Worm (Caenorhabditis elegans) whole organism, L2 larva: Measurements from ENCODE around the gene ZK899.3.
A peak's percentile ranks its signal among the peaks of the same experiment; 100 is the strongest.

Experiments used
- F13H6.1 ChIP-seq: sonication (generic microtip); optimal IDR thresholded peaks from 2 replicates; lab custom pipeline; 2016; ENCODE audit warnings: missing genetic modification characterization, missing compliant biosample characterization
- R02D3.7 ChIP-seq: fragments of 150-350 bp; optimal IDR thresholded peaks from 2 replicates; lab custom pipeline; 2014; ENCODE audit warnings: missing biosample characterization, missing genetic modification characterization
- aly-2 ChIP-seq: fragments of 150-350 bp; optimal IDR thresholded peaks from 2 replicates; lab custom pipeline; 2014; ENCODE audit warnings: missing biosample characterization, missing genetic modification characterization
- ama-1 ChIP-seq: fragments of 150-350 bp; optimal IDR thresholded peaks from 2 replicates; lab custom pipeline; 2018; ENCODE audit warnings: inconsistent platforms
- blmp-1 ChIP-seq: sonication (generic microtip); optimal IDR thresholded peaks from 2 replicates; lab custom pipeline; 2017; ENCODE audit warnings: missing genetic modification characterization, mild to moderate bottlenecking, missing compliant biosample characterization, antibody characterized with exemption, moderate library complexity; ENCODE audit not compliant: insufficient read depth
- ceh-16 ChIP-seq: fragments of 150-350 bp; optimal IDR thresholded peaks from 2 replicates; lab custom pipeline; 2014; ENCODE audit warnings: missing biosample characterization, missing genetic modification characterization
- ceh-82 ChIP-seq: fragments of 150-350 bp; optimal IDR thresholded peaks from 2 replicates; lab custom pipeline; 2014; ENCODE audit warnings: missing biosample characterization, missing genetic modification characterization
- dmd-4 ChIP-seq: sonication (generic microtip); optimal IDR thresholded peaks from 2 replicates; lab custom pipeline; 2017; ENCODE audit warnings: missing biosample characterization, missing genetic modification characterization
- egl-27 ChIP-seq: sonication (generic microtip); optimal IDR thresholded peaks from 3 replicates; lab custom pipeline; 2017; ENCODE audit warnings: missing biosample characterization, missing genetic modification reagents, missing genetic modification characterization
- elt-1 ChIP-seq: fragments of 150-350 bp; optimal IDR thresholded peaks from 2 replicates; lab custom pipeline; 2014; ENCODE audit warnings: missing biosample characterization, missing genetic modification characterization
- fos-1 ChIP-seq: fragments of 150-350 bp; optimal IDR thresholded peaks from 2 replicates; lab custom pipeline; 2014; ENCODE audit warnings: missing biosample characterization, missing genetic modification characterization
- lin-11 ChIP-seq: fragments of 150-350 bp; sonication (generic microtip); optimal IDR thresholded peaks from 2 replicates; lab custom pipeline; 2014; ENCODE audit warnings: missing biosample characterization, missing genetic modification characterization, inconsistent platforms, mixed read lengths
- lin-13 ChIP-seq: fragments of 150-350 bp; optimal IDR thresholded peaks from 2 replicates; lab custom pipeline; 2014; ENCODE audit warnings: missing biosample characterization, missing genetic modification reagents, missing genetic modification characterization
- lin-39 ChIP-seq: fragments of 150-350 bp; optimal IDR thresholded peaks from 2 replicates; lab custom pipeline; 2014; ENCODE audit warnings: missing biosample characterization, missing genetic modification reagents, missing genetic modification characterization
- lsy-2 ChIP-seq, 2 experiments: fragments of 150-350 bp in 1 of 2; sonication (generic microtip) in 1 of 2; optimal IDR thresholded peaks; 2 replicates each; lab custom pipeline; 2014 to 2017; ENCODE audit warnings: missing biosample characterization in 2 of 2, missing genetic modification characterization in 2 of 2
- mab-5 ChIP-seq: fragments of 150-350 bp; optimal IDR thresholded peaks from 2 replicates; lab custom pipeline; 2014; ENCODE audit warnings: missing biosample characterization, missing genetic modification characterization
- mbf-1 ChIP-seq: sonication (generic microtip); optimal IDR thresholded peaks from 2 replicates; lab custom pipeline; 2017; ENCODE audit warnings: missing biosample characterization, missing genetic modification characterization
- nhr-10 ChIP-seq: sonication (generic microtip); optimal IDR thresholded peaks from 2 replicates; lab custom pipeline; 2017; ENCODE audit warnings: missing biosample characterization, missing genetic modification characterization
- nhr-11 ChIP-seq: fragments of 150-350 bp; optimal IDR thresholded peaks from 2 replicates; lab custom pipeline; 2014; ENCODE audit warnings: missing biosample characterization, missing genetic modification characterization
- nhr-12 ChIP-seq: fragments of 150-350 bp; optimal IDR thresholded peaks from 2 replicates; lab custom pipeline; 2014; ENCODE audit warnings: missing biosample characterization, missing genetic modification characterization
- nhr-129 ChIP-seq: fragments of 150-350 bp; optimal IDR thresholded peaks from 2 replicates; lab custom pipeline; 2014; ENCODE audit warnings: missing biosample characterization, missing genetic modification characterization
- nhr-21 ChIP-seq: fragments of 150-350 bp; optimal IDR thresholded peaks from 2 replicates; lab custom pipeline; 2014; ENCODE audit warnings: missing biosample characterization, missing genetic modification characterization
- nhr-23 ChIP-seq: fragments of 150-350 bp; optimal IDR thresholded peaks from 2 replicates; lab custom pipeline; 2014; ENCODE audit warnings: missing biosample characterization, missing genetic modification reagents, missing genetic modification characterization
- nhr-237 ChIP-seq: fragments of 150-350 bp; optimal IDR thresholded peaks from 2 replicates; lab custom pipeline; 2014; ENCODE audit warnings: missing biosample characterization, missing genetic modification characterization
- nhr-25 ChIP-seq: fragments of 150-350 bp; sonication (generic microtip); optimal IDR thresholded peaks from 3 replicates; lab custom pipeline; 2014; ENCODE audit warnings: missing biosample characterization, missing genetic modification characterization
- nhr-6 ChIP-seq: fragments of 150-350 bp; optimal IDR thresholded peaks from 2 replicates; lab custom pipeline; 2014; ENCODE audit warnings: missing biosample characterization, missing genetic modification characterization
- nhr-77 ChIP-seq: fragments of 150-350 bp; optimal IDR thresholded peaks from 2 replicates; lab custom pipeline; 2014; ENCODE audit warnings: missing biosample characterization, missing genetic modification characterization
- peb-1 ChIP-seq: fragments of 150-350 bp; optimal IDR thresholded peaks from 2 replicates; lab custom pipeline; 2014; ENCODE audit warnings: missing biosample characterization, missing genetic modification characterization
- sem-4 ChIP-seq: fragments of 150-350 bp; optimal IDR thresholded peaks from 2 replicates; lab custom pipeline; 2014; ENCODE audit warnings: missing biosample characterization, missing genetic modification reagents, missing genetic modification characterization
- skn-1 ChIP-seq: sonication (generic microtip); optimal IDR thresholded peaks from 2 replicates; lab custom pipeline; 2017; ENCODE audit warnings: missing biosample characterization, missing genetic modification characterization
- sma-3 ChIP-seq: sonication (generic microtip); optimal IDR thresholded peaks from 2 replicates; lab custom pipeline; 2016; ENCODE audit warnings: missing genetic modification reagents, missing genetic modification characterization, missing compliant biosample characterization
- sma-9 ChIP-seq, 2 experiments: fragments of 150-350 bp in 1 of 2; sonication (generic microtip) in 1 of 2; optimal IDR thresholded peaks; 2 replicates each; lab custom pipeline; 2014 to 2016; ENCODE audit warnings: missing genetic modification characterization in 2 of 2, mild to moderate bottlenecking in 1 of 2, missing biosample characterization in 1 of 2, missing compliant biosample characterization in 1 of 2, missing genetic modification reagents in 1 of 2, moderate library complexity in 1 of 2
- snpc-4 ChIP-seq: fragments of 150-350 bp; optimal IDR thresholded peaks from 2 replicates; lab custom pipeline; 2014; ENCODE audit warnings: missing biosample characterization, missing genetic modification characterization
- unc-62 ChIP-seq: fragments of 150-350 bp; optimal IDR thresholded peaks from 2 replicates; lab custom pipeline; 2014; ENCODE audit warnings: missing biosample characterization, missing genetic modification reagents, missing genetic modification characterization
- ztf-11 ChIP-seq: sonication (generic microtip); optimal IDR thresholded peaks from 2 replicates; lab custom pipeline; 2017; ENCODE audit warnings: missing biosample characterization, missing genetic modification characterization
- ztf-4 ChIP-seq: fragments of 150-350 bp; optimal IDR thresholded peaks from 2 replicates; lab custom pipeline; 2014; ENCODE audit warnings: missing biosample characterization, missing genetic modification characterization

Gene ZK899.3

ce11 chrX:9472170-9472569 is 19.2 kb downstream of the ZK899.3 start, which contains the start of gene gap-2:
gap-2 (plus strand) TSS chrX:9472470.
- TF ChIP-seq nhr-21 (tag; lab: Kevin White, UChicago) (no peak), F13H6.1 (tag; lab: Kevin White, UChicago) (no peak), aly-2 (no peak), nhr-11 (tag; lab: Kevin White, UChicago) (no peak), ama-1 (lab: Kevin White, UChicago) (no peak), nhr-237 (no peak), nhr-25 (tag; lab: Kevin White, UChicago) (no peak), R02D3.7 (tag; lab: Kevin White, UChicago) (no peak), ceh-82 (tag; lab: Kevin White, UChicago) (no peak), lin-13 (no peak), nhr-12 (tag; lab: Kevin White, UChicago) (no peak), unc-62 (GFP tag; lab: Kevin White, UChicago) (no peak), elt-1 (tag; lab: Kevin White, UChicago) (no peak)

ce11 chrX:9476752-9477151 is 23.8 kb downstream of the ZK899.3 start:
- TF ChIP-seq nhr-129 (tag; lab: Kevin White, UChicago) (no peak), lsy-2 (tag; optimal IDR thresholded peaks at IDR 0.05; lab: Kevin White, UChicago) (no peak)
- TF ChIP-seq, all 48 proteins: peak for 0

ce11 chrX:9483754-9484153 is 30.8 kb downstream of the ZK899.3 start:
- TF ChIP-seq aly-2 (no peak), nhr-237 (no peak), dmd-4 (tag; lab: Kevin White, UChicago) (no peak), egl-27 (tag; lab: Kevin White, UChicago) (no peak), nhr-10 (no peak), snpc-4 (no peak), ceh-16 (tag; lab: Kevin White, UChicago) (no peak), blmp-1 (tag; lab: Kevin White, UChicago) (no peak), sem-4 (tag; lab: Kevin White, UChicago) (no peak)

ce11 chrX:9486160-9486559 is 33.2 kb downstream of the ZK899.3 start:
- TF ChIP-seq mab-5 = no peak
- TF ChIP-seq fos-1 = no peak
- no peak for TF ChIP-seq F13H6.1 (tag; lab: Kevin White, UChicago)
- no peak for TF ChIP-seq ceh-82 (tag; lab: Kevin White, UChicago)
- TF ChIP-seq lin-39 (tag; lab: Kevin White, UChicago) = no peak
- TF ChIP-seq nhr-23 (tag; lab: Kevin White, UChicago) = no peak
- no peak for TF ChIP-seq blmp-1 (tag; lab: Kevin White, UChicago)
- no peak for TF ChIP-seq skn-1 (tag; lab: Kevin White, UChicago)

ce11 chrX:9489578-9489977 is 36.6 kb downstream of the ZK899.3 start:
- TF ChIP-seq sma-3 = peak; percentile 22
- no peak for TF ChIP-seq fos-1
- peak; percentile 31 for TF ChIP-seq nhr-21 (tag; lab: Kevin White, UChicago)
- TF ChIP-seq blmp-1 (tag; lab: Kevin White, UChicago) = peak; percentile 4
- TF ChIP-seq sma-9 (GFP tag; optimal IDR thresholded peaks at IDR 0.05; lab: Kevin White, UChicago) = peak; percentile 47
- TF ChIP-seq sma-9 (tag; optimal IDR thresholded peaks at IDR 0.05; lab: Kevin White, UChicago) = no peak
- TF ChIP-seq skn-1 (tag; lab: Kevin White, UChicago) = no peak

ce11 chrX:9491439-9491838 is 38.5 kb downstream of the ZK899.3 start:
- TF ChIP-seq nhr-21 (tag; lab: Kevin White, UChicago) (no peak), nhr-77 (tag; lab: Kevin White, UChicago) (no peak), lin-11 (tag; lab: Kevin White, UChicago) (no peak), ztf-11 (no peak), nhr-6 (tag; lab: Kevin White, UChicago) (no peak), sma-3 (peak; percentile 52), sma-9 (GFP tag; optimal IDR thresholded peaks at IDR 0.05; lab: Kevin White, UChicago) (peak; percentile 51), sma-9 (tag; optimal IDR thresholded peaks at IDR 0.05; lab: Kevin White, UChicago) (no peak), ztf-4 (tag; lab: Kevin White, UChicago) (no peak), mbf-1 (tag; lab: Kevin White, UChicago) (no peak), peb-1 (tag; lab: Kevin White, UChicago) (no peak), lin-39 (tag; lab: Kevin White, UChicago) (no peak), ama-1 (lab: Kevin White, UChicago) (no peak)
